Worm (Caenorhabditis elegans) whole organism, young adult: Measurements from ENCODE around the gene F47B10.3.

Experiments
- C06A6.2 ChIP-seq: fragments of 200-800 bp; sonication (Bioruptor generic); conservative IDR thresholded peaks from 2 replicates; pipeline ENCODE4 v1.3.6; 2022; ENCODE audit warnings: missing genetic modification characterization, missing compliant biosample characterization
- F22D6.2 ChIP-seq: sonication (generic microtip); optimal IDR thresholded peaks from 2 replicates; lab custom pipeline; 2016; ENCODE audit warnings: mild to moderate bottlenecking, missing genetic modification characterization, missing compliant biosample characterization
- F33H1.4 ChIP-seq: fragments of 200-800 bp; sonication (Bioruptor generic); IDR thresholded peaks from 2 replicates; pipeline ENCODE4 v1.3.6; 2022; ENCODE audit warnings: missing genetic modification reagents, missing genetic modification characterization, missing compliant biosample characterization
- F52B5.7 ChIP-seq: sonication (generic microtip); optimal IDR thresholded peaks from 2 replicates; lab custom pipeline; 2016; ENCODE audit warnings: mild to moderate bottlenecking, missing genetic modification characterization, missing compliant biosample characterization
- F55B11.4 ChIP-seq: sonication (generic microtip); optimal IDR thresholded peaks from 2 replicates; lab custom pipeline; 2016; ENCODE audit warnings: missing compliant biosample characterization, missing genetic modification characterization, borderline replicate concordance; ENCODE audit not compliant: insufficient read depth
- Y56A3A.18 ChIP-seq: fragments of 200-800 bp; sonication (Bioruptor generic); IDR thresholded peaks from 2 replicates; pipeline ENCODE4 v1.3.6; 2022; ENCODE audit warnings: missing genetic modification reagents, missing genetic modification characterization, missing compliant biosample characterization
- ccch-3 ChIP-seq: fragments of 200-800 bp; sonication (Bioruptor generic); optimal IDR thresholded peaks from 2 replicates; lab custom pipeline; 2018; ENCODE audit warnings: mild to moderate bottlenecking, missing genetic modification characterization, missing compliant biosample characterization
- die-1 ChIP-seq: sonication (generic microtip); optimal IDR thresholded peaks from 2 replicates; lab custom pipeline; 2016; ENCODE audit warnings: missing genotype, mild to moderate bottlenecking, missing genetic modification characterization, missing compliant biosample characterization
- dox-1 ChIP-seq: fragments of 200-800 bp; sonication (Bioruptor generic); IDR thresholded peaks from 2 replicates; pipeline ENCODE4 v1.3.6; 2022; ENCODE audit warnings: missing genetic modification reagents, missing genetic modification characterization, missing compliant biosample characterization
- egl-18 ChIP-seq: fragments of 200-800 bp; sonication (Bioruptor generic); IDR thresholded peaks from 2 replicates; pipeline ENCODE4 v1.3.6; 2022; ENCODE audit warnings: missing genetic modification reagents, missing genetic modification characterization, missing compliant biosample characterization
- ekl-4 ChIP-seq: fragments of 200-800 bp; sonication (Bioruptor generic); IDR thresholded peaks from 2 replicates; pipeline ENCODE4 v1.3.6; 2022; ENCODE audit warnings: missing genetic modification reagents, missing genetic modification characterization, missing compliant biosample characterization
- ets-4 ChIP-seq: fragments of 200-800 bp; sonication (Bioruptor generic); optimal IDR thresholded peaks from 2 replicates; lab custom pipeline; 2018; ENCODE audit warnings: mild to moderate bottlenecking, missing genetic modification characterization, missing compliant biosample characterization
- hlh-26 ChIP-seq: fragments of 200-800 bp; sonication (Bioruptor generic); conservative IDR thresholded peaks from 2 replicates; pipeline ENCODE4 v1.3.6; 2022; ENCODE audit warnings: missing genetic modification reagents, missing genetic modification characterization, missing compliant biosample characterization
- hmg-20 ChIP-seq: fragments of 200-800 bp; sonication (Bioruptor generic); IDR thresholded peaks from 2 replicates; pipeline ENCODE4 v1.3.6; 2022; ENCODE audit warnings: missing genetic modification reagents, missing genetic modification characterization, missing compliant biosample characterization
- let-526 ChIP-seq: fragments of 200-800 bp; sonication (Bioruptor generic); IDR thresholded peaks from 2 replicates; pipeline ENCODE4 v1.3.6; 2022; ENCODE audit warnings: missing genetic modification reagents, missing genetic modification characterization, missing compliant biosample characterization
- lin-40 ChIP-seq: sonication (generic microtip); optimal IDR thresholded peaks from 2 replicates; lab custom pipeline; 2016; ENCODE audit warnings: missing genetic modification characterization, mild to moderate bottlenecking, missing compliant biosample characterization, missing genotype, missing genetic modification reagents
- lir-1 ChIP-seq: fragments of 200-800 bp; sonication (Bioruptor generic); conservative IDR thresholded peaks from 2 replicates; pipeline ENCODE4 v1.3.6; 2022; ENCODE audit warnings: missing genetic modification reagents, missing genetic modification characterization, missing compliant biosample characterization
- madf-8 ChIP-seq: fragments of 200-800 bp; sonication (Bioruptor generic); conservative IDR thresholded peaks from 2 replicates; pipeline ENCODE4 v1.3.6; 2022; ENCODE audit warnings: missing genetic modification reagents, missing genetic modification characterization, missing compliant biosample characterization
- mcd-1 ChIP-seq: fragments of 200-800 bp; sonication (Bioruptor generic); IDR thresholded peaks from 2 replicates; pipeline ENCODE4 v1.3.6; 2022; ENCODE audit warnings: missing genetic modification reagents, missing genetic modification characterization, missing compliant biosample characterization
- mel-28 ChIP-seq: sonication (generic microtip); optimal IDR thresholded peaks from 2 replicates; lab custom pipeline; 2016; ENCODE audit warnings: borderline replicate concordance, mild to moderate bottlenecking, missing genetic modification characterization, missing compliant biosample characterization
- mes-4 ChIP-seq: sonication (generic microtip); optimal IDR thresholded peaks from 2 replicates; lab custom pipeline; 2016; ENCODE audit warnings: missing genotype, missing genetic modification characterization, missing compliant biosample characterization
- mxl-1 ChIP-seq: sonication (generic microtip); optimal IDR thresholded peaks from 2 replicates; lab custom pipeline; 2016; ENCODE audit warnings: missing genetic modification characterization, missing compliant biosample characterization
- nfyb-1 ChIP-seq: fragments of 200-800 bp; sonication (Bioruptor generic); IDR thresholded peaks from 2 replicates; pipeline ENCODE4 v1.3.6; 2022; ENCODE audit warnings: missing genetic modification reagents, missing genetic modification characterization, missing compliant biosample characterization
- nhr-120 ChIP-seq: fragments of 200-800 bp; sonication (Bioruptor generic); IDR thresholded peaks from 2 replicates; pipeline ENCODE4 v1.3.6; 2022; ENCODE audit warnings: missing genetic modification characterization, missing compliant biosample characterization
- nhr-27 ChIP-seq: fragments of 200-800 bp; sonication (Bioruptor generic); optimal IDR thresholded peaks from 2 replicates; lab custom pipeline; 2018; ENCODE audit warnings: mild to moderate bottlenecking, missing genetic modification characterization, moderate library complexity, missing compliant biosample characterization
- nhr-90 ChIP-seq: sonication (generic microtip); optimal IDR thresholded peaks from 2 replicates; lab custom pipeline; 2016; ENCODE audit warnings: missing genotype, mild to moderate bottlenecking, missing genetic modification characterization, missing compliant biosample characterization
- repo-1 ChIP-seq: sonication (generic microtip); optimal IDR thresholded peaks from 2 replicates; lab custom pipeline; 2017; ENCODE audit warnings: mild to moderate bottlenecking, missing genetic modification characterization, missing compliant biosample characterization
- rpc-1 ChIP-seq, 2 experiments: fragments of 150-350 bp in 1 of 2; sonication (generic microtip) in 1 of 2; optimal IDR thresholded peaks; 2 replicates each; lab custom pipeline; 2014 to 2018; ENCODE audit warnings: missing biosample characterization in 1 of 2, missing genetic modification characterization in 1 of 2, missing genetic modification reagents in 1 of 2, missing genotype in 1 of 2
- sea-2 ChIP-seq: fragments of 200-800 bp; sonication (Bioruptor generic); IDR thresholded peaks from 2 replicates; pipeline ENCODE4 v1.3.6; 2022; ENCODE audit warnings: missing genetic modification characterization, missing compliant biosample characterization
- somi-1 ChIP-seq: fragments of 200-800 bp; sonication (Bioruptor generic); optimal IDR thresholded peaks from 2 replicates; lab custom pipeline; 2018; ENCODE audit warnings: mild to moderate bottlenecking, missing genetic modification characterization, missing compliant biosample characterization
- tlf-1 ChIP-seq: fragments of 200-800 bp; sonication (Bioruptor generic); optimal IDR thresholded peaks from 2 replicates; lab custom pipeline; 2018; ENCODE audit warnings: mild to moderate bottlenecking, missing genetic modification characterization, missing compliant biosample characterization
- unc-130 ChIP-seq: sonication (generic microtip); optimal IDR thresholded peaks from 2 replicates; lab custom pipeline; 2016; ENCODE audit warnings: missing genetic modification reagents, missing genetic modification characterization, missing compliant biosample characterization
- unc-62 ChIP-seq: fragments of 150-350 bp; optimal IDR thresholded peaks from 2 replicates; lab custom pipeline; 2014; ENCODE audit warnings: missing biosample characterization, missing genetic modification reagents, missing genetic modification characterization
- xnd-1 ChIP-seq: sonication (generic microtip); optimal IDR thresholded peaks from 2 replicates; lab custom pipeline; 2016; ENCODE audit warnings: missing genotype, missing genetic modification reagents, missing genetic modification characterization, missing compliant biosample characterization
- ztf-18 ChIP-seq: sonication (generic microtip); optimal IDR thresholded peaks from 2 replicates; lab custom pipeline; 2016; ENCODE audit warnings: missing genotype, mild to moderate bottlenecking, missing genetic modification characterization, missing compliant biosample characterization
- ztf-22 ChIP-seq: fragments of 200-800 bp; sonication (Bioruptor generic); optimal IDR thresholded peaks from 2 replicates; lab custom pipeline; 2018; ENCODE audit warnings: mild to moderate bottlenecking, missing genetic modification characterization, moderate library complexity, missing compliant biosample characterization

The F47B10.3 gene

ce11 chrX:10885872-10886271 lies 6.1 kb upstream of the F47B10.3 start, which contains the start of gene T21E8.5:
TSS of gene T21E8.5 (plus strand) at chrX:10886172.
- no peak for TF ChIP-seq mes-4 (tag; lab: Kevin White, UChicago)
- no peak for TF ChIP-seq hlh-26
- no peak for TF ChIP-seq sea-2 (GFP tag; lab: Robert Waterston, UW)
- no peak for TF ChIP-seq nhr-27 (tag; lab: Kevin White, UChicago)
- TF ChIP-seq ekl-4: no peak
- TF ChIP-seq mel-28: no peak
- TF ChIP-seq ztf-22: no peak
- no peak for TF ChIP-seq mxl-1 (tag; lab: Kevin White, UChicago)
- TF ChIP-seq repo-1 (tag; lab: Kevin White, UChicago): no peak
- no peak for TF ChIP-seq nhr-90 (tag; lab: Kevin White, UChicago)
- TF ChIP-seq lir-1 (GFP tag; lab: Robert Waterston, UW): no peak
- no peak for TF ChIP-seq somi-1 (GFP tag; lab: Kevin White, UChicago)
- no peak for TF ChIP-seq hmg-20 (GFP tag; lab: Robert Waterston, UW)
- no peak for TF ChIP-seq C06A6.2
- no peak for TF ChIP-seq xnd-1 (tag; lab: Kevin White, UChicago)
- TF ChIP-seq F33H1.4 (GFP tag; lab: Robert Waterston, UW): no peak
- TF ChIP-seq, all 124 proteins: peak for 0

- TF ChIP-seq Y56A3A.18: no peak
- no peak for TF ChIP-seq lin-40 (tag; lab: Kevin White, UChicago)
- no peak for TF ChIP-seq die-1
- TF ChIP-seq F52B5.7: no peak
- no peak for TF ChIP-seq F55B11.4 (tag; lab: Kevin White, UChicago)
- no peak for TF ChIP-seq unc-62
- no peak for TF ChIP-seq nfyb-1
- TF ChIP-seq unc-130 (GFP tag; lab: Kevin White, UChicago): no peak
- no peak for TF ChIP-seq let-526 (GFP tag; lab: Robert Waterston, UW)
- no peak for TF ChIP-seq madf-8 (GFP tag; lab: Robert Waterston, UW)
- no peak for TF ChIP-seq xnd-1 (tag; lab: Kevin White, UChicago)
- TF ChIP-seq nhr-120: no peak
- TF ChIP-seq F22D6.2: no peak
- no peak for TF ChIP-seq egl-18 (GFP tag; lab: Robert Waterston, UW)
These were observed 3.8 kb upstream of the F47B10.3 start, which contains the start of gene F47B10.6 for ce11 chrX:10888201-10888600. TSS of gene F47B10.6 (plus strand) at chrX:10888501.

ce11 chrX:10890456-10890855 lies 1.5 kb upstream of the F47B10.3 start, which contains the start of gene F47B10.5:
TSS of gene F47B10.5 (minus strand) at chrX:10890556.
- TF ChIP-seq dox-1 (GFP tag; lab: Robert Waterston, UW): no peak

- TF ChIP-seq ztf-22 (no peak), rpc-1 (optimal IDR thresholded peaks at IDR 0.05; lab: Kevin White, UChicago) (no peak), rpc-1 (tag; optimal IDR thresholded peaks at IDR 0.05; lab: Kevin White, UChicago) (no peak), tlf-1 (GFP tag; lab: Kevin White, UChicago) (no peak), xnd-1 (tag; lab: Kevin White, UChicago) (no peak), ets-4 (no peak), ccch-3 (no peak), mcd-1 (no peak), ztf-18 (tag; lab: Kevin White, UChicago) (no peak)
- TF ChIP-seq, all 124 proteins: peak for 0
These were observed 1.0 kb upstream of the F47B10.3 start, which contains the start of gene F47B10.4 for ce11 chrX:10890965-10891364. TSS of gene F47B10.4 (plus strand) at chrX:10891265.
